Worm (Caenorhabditis elegans) whole organism, L3 larva: ENCODE results near the gene Y73C8B.1.

ENCODE experiments used
- egl-27 ChIP-seq: sonication (generic microtip); optimal IDR thresholded peaks from 4 replicates; lab custom pipeline; 2017; ENCODE audit warnings: missing biosample characterization, missing genetic modification reagents, missing genetic modification characterization
- fkh-10 ChIP-seq: sonication (generic microtip); optimal IDR thresholded peaks from 2 replicates; lab custom pipeline; 2017; ENCODE audit warnings: missing biosample characterization, missing genetic modification reagents, missing genetic modification characterization
- fos-1 ChIP-seq: fragments of 150-350 bp; optimal IDR thresholded peaks from 2 replicates; lab custom pipeline; 2014; ENCODE audit warnings: missing biosample characterization, missing genetic modification characterization
- mml-1 ChIP-seq: fragments of 150-350 bp; sonication (generic microtip); optimal IDR thresholded peaks from 3 replicates; lab custom pipeline; 2014; ENCODE audit warnings: missing biosample characterization, missing genetic modification characterization
- nhr-12 ChIP-seq: fragments of 150-350 bp; optimal IDR thresholded peaks from 2 replicates; lab custom pipeline; 2014; ENCODE audit warnings: missing biosample characterization, missing genetic modification characterization
- nhr-25 ChIP-seq: sonication (generic microtip); optimal IDR thresholded peaks from 2 replicates; lab custom pipeline; 2017; ENCODE audit warnings: missing biosample characterization, missing genetic modification characterization
- nhr-76 ChIP-seq: fragments of 150-350 bp; sonication (generic microtip); optimal IDR thresholded peaks from 5 replicates; lab custom pipeline; 2014; ENCODE audit warnings: missing biosample characterization, missing genetic modification characterization
- nhr-77 ChIP-seq: fragments of 150-350 bp; optimal IDR thresholded peaks from 2 replicates; lab custom pipeline; 2014; ENCODE audit warnings: missing biosample characterization, missing genetic modification characterization
- snpc-4 ChIP-seq: fragments of 150-350 bp; optimal IDR thresholded peaks from 2 replicates; lab custom pipeline; 2014; ENCODE audit warnings: missing biosample characterization, missing genetic modification characterization
- unc-39 ChIP-seq: sonication (generic microtip); optimal IDR thresholded peaks from 4 replicates; lab custom pipeline; 2017; ENCODE audit warnings: missing biosample characterization, missing genetic modification characterization
- zag-1 ChIP-seq: fragments of 150-350 bp; optimal IDR thresholded peaks from 2 replicates; lab custom pipeline; 2014; ENCODE audit warnings: missing biosample characterization, missing genetic modification characterization
- ztf-11 ChIP-seq: fragments of 150-350 bp; optimal IDR thresholded peaks from 2 replicates; lab custom pipeline; 2014; ENCODE audit warnings: missing biosample characterization, missing genetic modification characterization

- TF ChIP-seq nhr-12, result no peak
- no peak for TF ChIP-seq fkh-10 (GFP tag; lab: Kevin White, UChicago)
- TF ChIP-seq zag-1 (tag; lab: Kevin White, UChicago), result no peak
- no peak for TF ChIP-seq snpc-4 (tag; lab: Kevin White, UChicago)
- no peak for TF ChIP-seq nhr-25 (tag; lab: Kevin White, UChicago)
- no peak for TF ChIP-seq unc-39 (tag; lab: Kevin White, UChicago)
- no peak for TF ChIP-seq mml-1 (tag; lab: Kevin White, UChicago)
- TF ChIP-seq fos-1 (tag; lab: Kevin White, UChicago), result no peak
- TF ChIP-seq ztf-11 (tag; lab: Kevin White, UChicago), result no peak
- TF ChIP-seq egl-27 (tag; lab: Kevin White, UChicago), result no peak
- TF ChIP-seq nhr-76 (tag; lab: Kevin White, UChicago), result no peak
- TF ChIP-seq nhr-77 (tag; lab: Kevin White, UChicago), result no peak
Observed at ce11 chrV:3185855-3186254, 10.8 kb downstream of the Y73C8B.1 start.
